Worm (Caenorhabditis elegans): ENCODE measurements around the gene Y11D7A.10.

DNA sequence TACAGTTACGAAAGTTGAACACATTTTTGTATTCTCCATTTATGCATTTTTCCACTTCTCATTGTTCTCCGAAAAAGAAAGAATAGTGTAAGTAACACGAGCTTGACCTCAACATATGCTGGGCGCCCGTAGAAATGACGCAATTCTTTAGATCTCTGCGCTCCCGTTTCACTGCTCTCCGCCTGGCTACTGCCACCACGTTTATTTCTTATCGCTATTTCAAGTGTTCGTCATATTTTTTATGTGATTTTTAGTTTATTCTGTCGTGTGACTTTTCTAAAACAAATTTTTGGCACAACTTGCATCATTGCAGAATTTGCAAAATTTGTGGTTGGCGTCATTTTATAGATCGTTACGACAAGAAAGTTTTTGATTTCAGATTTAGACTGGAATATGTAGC, 42.6 kb downstream of the Y11D7A.10 start:
- TF ChIP-seq C34F6.9 (tag; optimal IDR thresholded peaks at IDR 0.05) (no peak), nhr-237 (tag; optimal IDR thresholded peaks at IDR 0.05) (no peak), unc-62 (GFP tag; optimal IDR thresholded peaks at IDR 0.05) (no peak), snpc-4 (tag; optimal IDR thresholded peaks at IDR 0.05) (no peak)

Data from whole organism, L2 larva.